Fruit fly (Drosophila melanogaster): ENCODE measurements around the gene Tango1.

- TF ChIP-seq CG8478 (optimal IDR thresholded peaks at IDR 0.05), result no peak
- TF ChIP-seq CTCF (optimal IDR thresholded peaks at IDR 0.05), result no peak
Observed at dm6 chr2L:6663562-6664051, 14.4 kb downstream of the Tango1 start, which contains the start of the genes CG13771, CG34310 and cup.

Measured in S2 (cell line).